Fruit fly (Drosophila melanogaster): ENCODE measurements around the gene CG12713.

CG12713 gene

dm6 chr3L:15832146-15832545 lies at the start of gene CG12713 (continued):
- peak; percentile 50 for TF ChIP-seq mam (GFP tag; optimal IDR thresholded peaks at IDR 0.05)
- TF ChIP-seq nom (GFP tag; optimal IDR thresholded peaks at IDR 0.05) = no peak
- no peak for TF ChIP-seq ase (GFP tag; IDR thresholded peaks at IDR 0.05)
- peak; percentile 32 for TF ChIP-seq CG13624 (GFP tag; optimal IDR thresholded peaks at IDR 0.05)
- TF ChIP-seq insv (GFP tag; optimal IDR thresholded peaks at IDR 0.05) = peak in 1 of 2 experiments; percentile 22
- TF ChIP-seq Hmx (GFP tag; optimal IDR thresholded peaks at IDR 0.05) = no peak
- no peak for TF ChIP-seq Mrtf (GFP tag; IDR thresholded peaks at IDR 0.05)
- no peak for TF ChIP-seq Atf-2 (GFP tag; optimal IDR thresholded peaks at IDR 0.05)
- peak; percentile 82 for TF ChIP-seq CG7963 (GFP tag; IDR thresholded peaks at IDR 0.05; ENCODE audit: partially characterized antibody)
- TF ChIP-seq tap (tag; optimal IDR thresholded peaks at IDR 0.05) = no peak
- TF ChIP-seq CG5180 (GFP tag; optimal IDR thresholded peaks at IDR 0.05) = no peak
- TF ChIP-seq CG11085 (GFP tag; IDR thresholded peaks at IDR 0.05) = no peak
- no peak for TF ChIP-seq CG1792 (GFP tag; optimal IDR thresholded peaks at IDR 0.05)
- TF ChIP-seq dmrt11E (tag; optimal IDR thresholded peaks at IDR 0.05) = no peak
- no peak for TF ChIP-seq Mad (GFP tag; optimal IDR thresholded peaks at IDR 0.05)
- TF ChIP-seq sisA (GFP tag; IDR thresholded peaks at IDR 0.05) = no peak
- TF ChIP-seq Oli (tag; optimal IDR thresholded peaks at IDR 0.05) = no peak
- TF ChIP-seq CG7786 (GFP tag; optimal IDR thresholded peaks at IDR 0.05) = no peak
- no peak for TF ChIP-seq CG12219 (GFP tag; optimal IDR thresholded peaks at IDR 0.05)
- TF ChIP-seq eve (GFP tag; optimal IDR thresholded peaks at IDR 0.05) = peak in 1 of 2 experiments; percentile 54
- peak; percentile 54; the same call in 2 of the 3 replicates for TF ChIP-seq Dbx (GFP tag; IDR thresholded peaks at IDR 0.05)
- TF ChIP-seq Sox102F (GFP tag; optimal IDR thresholded peaks at IDR 0.05) = no peak
- no peak for TF ChIP-seq CG17359 (tag; optimal IDR thresholded peaks at IDR 0.05)
- TF ChIP-seq CG10565 (GFP tag; optimal IDR thresholded peaks at IDR 0.05) = no peak
- peak; percentile 20 for TF ChIP-seq HLH54F (GFP tag; optimal IDR thresholded peaks at IDR 0.05)
- TF ChIP-seq CG8765 (GFP tag; IDR thresholded peaks at IDR 0.05) = no peak
- no peak for TF ChIP-seq Ptx1 (GFP tag; IDR thresholded peaks at IDR 0.05)
- no peak for TF ChIP-seq CG7372 (GFP tag; IDR thresholded peaks at IDR 0.05)
- TF ChIP-seq CG1602 (GFP tag; optimal IDR thresholded peaks at IDR 0.05) = no peak
- TF ChIP-seq CG14710 (tag; optimal IDR thresholded peaks at IDR 0.05) = peak; percentile 86
- TF ChIP-seq Hsf (GFP tag; optimal IDR thresholded peaks at IDR 0.05) = peak; percentile 9
- no peak for TF ChIP-seq CG31224 (GFP tag; IDR thresholded peaks at IDR 0.05)
- no peak for TF ChIP-seq CG15073 (GFP tag; optimal IDR thresholded peaks at IDR 0.05)
- no peak for TF ChIP-seq CG34376 (GFP tag; optimal IDR thresholded peaks at IDR 0.05)
- TF ChIP-seq Dp (GFP tag; optimal IDR thresholded peaks at IDR 0.05) = peak; percentile 75
- no peak for TF ChIP-seq dmrt99B (tag; optimal IDR thresholded peaks at IDR 0.05)
- TF ChIP-seq lmd (GFP tag; IDR thresholded peaks at IDR 0.05) = no peak
- TF ChIP-seq GATAe (GFP tag; conservative IDR thresholded peaks at IDR 0.05) = no peak
- TF ChIP-seq Blimp-1 (GFP tag; optimal IDR thresholded peaks at IDR 0.05) = no peak
- TF ChIP-seq maf-S (GFP tag; optimal IDR thresholded peaks at IDR 0.05) = peak; percentile 6
- TF ChIP-seq Adf1 (GFP tag; IDR thresholded peaks at IDR 0.05) = no peak
- TF ChIP-seq CG12769 (tag; optimal IDR thresholded peaks at IDR 0.05) = peak; percentile 53
- TF ChIP-seq h (optimal IDR thresholded peaks at IDR 0.05) = no peak
- TF ChIP-seq vvl (GFP tag; IDR thresholded peaks at IDR 0.05) = no peak
- TF ChIP-seq CG33557 (GFP tag; optimal IDR thresholded peaks at IDR 0.05) = no peak
- no peak for TF ChIP-seq Neu2 (GFP tag; optimal IDR thresholded peaks at IDR 0.05; ENCODE audit: borderline replicate concordance)
- no peak for TF ChIP-seq sima (GFP tag; optimal IDR thresholded peaks at IDR 0.05)
- TF ChIP-seq ranshi (GFP tag; IDR thresholded peaks at IDR 0.05) = no peak
- TF ChIP-seq zen2 (GFP tag; IDR thresholded peaks at IDR 0.05; ENCODE audit: partially characterized antibody) = no peak; the same call in 1 of the 3 replicates
- TF ChIP-seq tll (GFP tag; optimal IDR thresholded peaks at IDR 0.05) = peak in 1 of 2 experiments; percentile 46
- no peak for TF ChIP-seq da (GFP tag; optimal IDR thresholded peaks at IDR 0.05)
- TF ChIP-seq slou (GFP tag; optimal IDR thresholded peaks at IDR 0.05) = no peak

All from whole organism, embryonic.